Fruit fly (Drosophila melanogaster) whole organism, embryonic: Measurements from ENCODE around the gene Wee1.
A peak's percentile ranks its signal among the peaks of the same experiment; 100 is the strongest.

Experiments used
- Abd-B ChIP-seq: fragments of 200-800 bp; sonication (Bioruptor generic); optimal IDR thresholded peaks from 2 replicates; lab custom pipeline; 2018; ENCODE audit warnings: missing biosample characterization, mild to moderate bottlenecking, missing genetic modification characterization, moderate library complexity
- Atf-2 ChIP-seq: fragments of 200-800 bp; sonication (Bioruptor generic); optimal IDR thresholded peaks from 2 replicates; lab custom pipeline; 2016; ENCODE audit warnings: missing biosample characterization, missing genetic modification characterization
- CG10431 ChIP-seq: fragments of 200-800 bp; sonication (Bioruptor generic); optimal IDR thresholded peaks from 3 replicates; lab custom pipeline; 2018; ENCODE audit warnings: missing biosample characterization, mild to moderate bottlenecking, missing genetic modification characterization
- CG11696 ChIP-seq: fragments of 200-800 bp; sonication (Bioruptor generic); IDR thresholded peaks from 2 replicates; pipeline ENCODE4 v1.3.6; 2022; ENCODE audit warnings: missing biosample characterization, missing genetic modification characterization
- CG12299 ChIP-seq: fragments of 200-800 bp; sonication (Bioruptor generic); optimal IDR thresholded peaks from 2 replicates; lab custom pipeline; 2018; ENCODE audit warnings: missing biosample characterization, mild to moderate bottlenecking, missing genetic modification characterization
- CG1233 ChIP-seq: fragments of 200-800 bp; sonication (Bioruptor generic); optimal IDR thresholded peaks from 4 replicates; lab custom pipeline; 2018; ENCODE audit warnings: missing biosample characterization, mild to moderate bottlenecking, missing genetic modification characterization
- CG13894 ChIP-seq: fragments of 200-800 bp; sonication (Bioruptor generic); optimal IDR thresholded peaks from 3 replicates; lab custom pipeline; 2018; ENCODE audit warnings: missing biosample characterization, mild to moderate bottlenecking, missing genetic modification characterization, moderate library complexity
- CG15011 ChIP-seq: fragments of 200-800 bp; sonication (Bioruptor generic); optimal IDR thresholded peaks from 3 replicates; lab custom pipeline; 2018; ENCODE audit warnings: missing biosample characterization, mild to moderate bottlenecking, missing genetic modification characterization
- CG17328 ChIP-seq: fragments of 200-800 bp; sonication (Bioruptor generic); IDR thresholded peaks from 2 replicates; pipeline ENCODE4 v1.3.6; 2022; ENCODE audit warnings: missing biosample characterization, missing genetic modification characterization
- CG17359 ChIP-seq: fragments of 200-800 bp; sonication (Bioruptor generic); optimal IDR thresholded peaks from 3 replicates; lab custom pipeline; 2018; ENCODE audit warnings: missing biosample characterization, mild to moderate bottlenecking, missing genetic modification characterization, moderate library complexity
- CG18619 ChIP-seq: fragments of 200-800 bp; sonication (Bioruptor generic); optimal IDR thresholded peaks from 3 replicates; lab custom pipeline; 2017; ENCODE audit warnings: missing biosample characterization, mild to moderate bottlenecking, missing genetic modification characterization
- CG18764 ChIP-seq: fragments of 200-800 bp; sonication (Bioruptor generic); optimal IDR thresholded peaks from 3 replicates; lab custom pipeline; 2016; ENCODE audit warnings: missing biosample characterization, missing genetic modification characterization
- CG2120 ChIP-seq: fragments of 200-800 bp; sonication (Bioruptor generic); optimal IDR thresholded peaks from 3 replicates; lab custom pipeline; 2016; ENCODE audit warnings: missing biosample characterization, missing genetic modification characterization
- CG2712 ChIP-seq: fragments of 200-800 bp; optimal IDR thresholded peaks from 3 replicates; lab custom pipeline; 2019; ENCODE audit warnings: missing biosample characterization, mild to moderate bottlenecking, missing genetic modification characterization, moderate library complexity
- CG31441 ChIP-seq: fragments of 200-800 bp; sonication (Bioruptor generic); IDR thresholded peaks from 2 replicates; pipeline ENCODE4 v1.3.6; 2022; ENCODE audit warnings: missing biosample characterization, missing genetic modification characterization
- CG3847 ChIP-seq: fragments of 200-800 bp; sonication (Bioruptor generic); IDR thresholded peaks from 2 replicates; pipeline ENCODE4 v1.3.6; 2022; ENCODE audit warnings: missing biosample characterization, missing genetic modification characterization
- CG3995 ChIP-seq: fragments of 200-800 bp; sonication (Bioruptor generic); optimal IDR thresholded peaks from 3 replicates; lab custom pipeline; 2016; ENCODE audit warnings: missing biosample characterization, missing genetic modification characterization
- CG4424 ChIP-seq: fragments of 200-800 bp; sonication (Bioruptor generic); optimal IDR thresholded peaks from 3 replicates; lab custom pipeline; 2016; ENCODE audit warnings: missing biosample characterization, missing genetic modification characterization
- CG5180 ChIP-seq: fragments of 200-800 bp; sonication (Bioruptor generic); optimal IDR thresholded peaks from 3 replicates; lab custom pipeline; 2017; ENCODE audit warnings: missing biosample characterization, missing genetic modification characterization, mild to moderate bottlenecking, moderate library complexity, missing genetic modification reagents
- CG6272 ChIP-seq: fragments of 200-800 bp; sonication (Bioruptor generic); IDR thresholded peaks from 2 replicates; pipeline ENCODE4 v1.3.6; 2022; ENCODE audit warnings: missing biosample characterization, missing genetic modification characterization
- CG7839 ChIP-seq: fragments of 200-800 bp; sonication (Bioruptor generic); optimal IDR thresholded peaks from 3 replicates; lab custom pipeline; 2018; ENCODE audit warnings: missing biosample characterization, mild to moderate bottlenecking, missing genetic modification characterization, moderate library complexity
- CG7963 ChIP-seq: fragments of 200-800 bp; sonication (Bioruptor generic); IDR thresholded peaks from 3 replicates; pipeline ENCODE4 v1.3.6; 2022; ENCODE audit warnings: missing biosample characterization, missing genetic modification characterization; ENCODE audit not compliant: partially characterized antibody
- CG8478 ChIP-seq: fragments of >200 bp; optimal IDR thresholded peaks from 2 replicates; lab custom pipeline; 2018
- CG8944 ChIP-seq: fragments of 200-800 bp; sonication (Bioruptor generic); optimal IDR thresholded peaks from 3 replicates; lab custom pipeline; 2016; ENCODE audit warnings: missing biosample characterization, missing genetic modification characterization
- CG9727 ChIP-seq: fragments of 200-800 bp; sonication (Bioruptor generic); optimal IDR thresholded peaks from 3 replicates; lab custom pipeline; 2017; ENCODE audit warnings: missing biosample characterization, mild to moderate bottlenecking, missing genetic modification characterization
- CG9817 ChIP-seq: fragments of 200-800 bp; sonication (Bioruptor generic); optimal IDR thresholded peaks from 2 replicates; lab custom pipeline; 2018; ENCODE audit warnings: missing biosample characterization, mild to moderate bottlenecking, missing genetic modification characterization, moderate library complexity
- CoRest ChIP-seq: fragments of 200-800 bp; sonication (Bioruptor generic); optimal IDR thresholded peaks from 3 replicates; lab custom pipeline; 2018; ENCODE audit warnings: missing biosample characterization, mild to moderate bottlenecking, missing genetic modification characterization, moderate library complexity
- D19A ChIP-seq: fragments of 200-800 bp; optimal IDR thresholded peaks from 3 replicates; lab custom pipeline; 2019; ENCODE audit warnings: missing biosample characterization, mild to moderate bottlenecking, missing genetic modification characterization, moderate library complexity
- Eip74EF ChIP-seq, 2 experiments: fragments of 200-800 bp in 1 of 2; fragments of >200 bp in 1 of 2; sonication (Bioruptor generic) in 1 of 2; optimal IDR thresholded peaks; 2 replicates each; lab custom pipeline; 2017 to 2019; ENCODE audit warnings: missing biosample characterization in 2 of 2, missing genetic modification characterization in 2 of 2, mild to moderate bottlenecking in 1 of 2, moderate library complexity in 1 of 2
- HmgZ ChIP-seq: fragments of 200-800 bp; sonication (Bioruptor generic); optimal IDR thresholded peaks from 2 replicates; lab custom pipeline; 2018; ENCODE audit warnings: missing biosample characterization, mild to moderate bottlenecking, missing genetic modification characterization
- Sox102F ChIP-seq: fragments of 200-800 bp; sonication (Bioruptor generic); optimal IDR thresholded peaks from 2 replicates; lab custom pipeline; 2018; ENCODE audit warnings: missing biosample characterization, mild to moderate bottlenecking, missing genetic modification characterization, moderate library complexity
- ase ChIP-seq: fragments of 200-800 bp; sonication (Bioruptor generic); IDR thresholded peaks from 3 replicates; pipeline ENCODE4 v1.3.6; 2022; ENCODE audit warnings: missing biosample characterization, missing genetic modification characterization
- bcd ChIP-seq: fragments of 200-800 bp; sonication (Bioruptor generic); optimal IDR thresholded peaks from 2 replicates; lab custom pipeline; 2017; ENCODE audit warnings: missing biosample characterization, mild to moderate bottlenecking, missing genetic modification characterization
- chinmo ChIP-seq: fragments of 200-800 bp; sonication (Bioruptor generic); IDR thresholded peaks from 4 replicates; pipeline ENCODE4 v1.3.6; 2022; ENCODE audit warnings: missing biosample characterization, missing genetic modification characterization; ENCODE audit not compliant: partially characterized antibody
- cwo ChIP-seq: fragments of 200-800 bp; sonication (Bioruptor generic); optimal IDR thresholded peaks from 3 replicates; lab custom pipeline; 2017; ENCODE audit warnings: missing biosample characterization, missing genetic modification characterization, mild to moderate bottlenecking, moderate library complexity, missing genetic modification reagents
- eve ChIP-seq, 2 experiments: fragments of >200 bp; optimal IDR thresholded peaks; 2 replicates each; lab custom pipeline; 2017; ENCODE audit warnings: missing biosample characterization in 2 of 2, missing genetic modification characterization in 2 of 2
- exex ChIP-seq: fragments of 200-800 bp; sonication (Bioruptor generic); optimal IDR thresholded peaks from 4 replicates; lab custom pipeline; 2018; ENCODE audit warnings: missing biosample characterization, mild to moderate bottlenecking, missing genetic modification characterization, moderate library complexity
- fd96Cb ChIP-seq: fragments of 200-800 bp; sonication (Bioruptor generic); optimal IDR thresholded peaks from 2 replicates; lab custom pipeline; 2018; ENCODE audit warnings: missing biosample characterization, mild to moderate bottlenecking, missing genetic modification characterization, moderate library complexity
- gem ChIP-seq: fragments of 200-800 bp; sonication (Bioruptor generic); optimal IDR thresholded peaks from 2 replicates; lab custom pipeline; 2019; ENCODE audit warnings: missing biosample characterization, mild to moderate bottlenecking, missing genetic modification characterization, moderate library complexity
- kay ChIP-seq: fragments of 200-800 bp; sonication (Bioruptor generic); optimal IDR thresholded peaks from 2 replicates; lab custom pipeline; 2016; ENCODE audit warnings: missing biosample characterization, missing genetic modification characterization
- prd ChIP-seq, 3 experiments: fragments of >200 bp in 2 of 3; fragments of 200-800 bp in 1 of 3; sonication (Bioruptor generic) in 1 of 3; optimal IDR thresholded peaks in 2 of 3; IDR thresholded peaks in 1 of 3; 2 replicates in 2 of 3; 3 replicates in 1 of 3; pipeline versions ENCODE4 v1.3.6 to Lab custom; 2017 to 2022; ENCODE audit warnings: missing biosample characterization in 1 of 3, missing genetic modification characterization in 1 of 3
- sc ChIP-seq, 3 experiments: fragments of >200 bp in 2 of 3; fragments of 200-800 bp in 1 of 3; sonication (Bioruptor generic) in 1 of 3; optimal IDR thresholded peaks; 2 replicates in 2 of 3; 3 replicates in 1 of 3; lab custom pipeline; 2017; ENCODE audit warnings: mild to moderate bottlenecking in 1 of 3, missing biosample characterization in 1 of 3, missing genetic modification characterization in 1 of 3, missing genetic modification reagents in 1 of 3
- sug ChIP-seq: fragments of 200-800 bp; optimal IDR thresholded peaks from 2 replicates; lab custom pipeline; 2019; ENCODE audit warnings: missing biosample characterization, mild to moderate bottlenecking, missing genetic modification characterization, moderate library complexity
- tin ChIP-seq: fragments of 200-800 bp; sonication (Bioruptor generic); optimal IDR thresholded peaks from 3 replicates; lab custom pipeline; 2016; ENCODE audit warnings: missing biosample characterization, missing genetic modification characterization
- tio ChIP-seq: fragments of 200-800 bp; sonication (Bioruptor generic); optimal IDR thresholded peaks from 2 replicates; lab custom pipeline; 2017; ENCODE audit warnings: missing biosample characterization, missing genetic modification characterization, inconsistent platforms
- unc-4 ChIP-seq: fragments of 200-800 bp; sonication (Bioruptor generic); IDR thresholded peaks from 2 replicates; pipeline ENCODE4 v1.3.6; 2022; ENCODE audit warnings: missing biosample characterization, missing genetic modification characterization; ENCODE audit not compliant: partially characterized antibody
- z ChIP-seq: fragments of 200-800 bp; sonication (Bioruptor generic); IDR thresholded peaks from 3 replicates; pipeline ENCODE4 v1.3.6; 2022; ENCODE audit warnings: missing biosample characterization, missing genetic modification characterization

Gene Wee1

dm6 chr2L:6874526-6875198 is 39.3 kb downstream of the Wee1 start, which contains the start of gene Nlg2 (continued):
- TF ChIP-seq tio (GFP tag; lab: Kevin White, UChicago) (peak; percentile 68), fd96Cb (peak; percentile 51), kay (peak; percentile 17), prd (optimal IDR thresholded peaks at IDR 0.05; lab: Kevin White, UChicago) (no peak), prd (GFP tag; IDR thresholded peaks at IDR 0.05; lab: Robert Waterston, UW) (0 out of 3 replicates have a peak, but pooled peaks have one; percentile 17), CG9817 (tag; lab: Kevin White, UChicago) (peak; percentile 36), CG7839 (tag; lab: Kevin White, UChicago) (peak; percentile 78), CG10431 (GFP tag; lab: Kevin White, UChicago) (no peak), CG4424 (GFP tag; lab: Kevin White, UChicago) (peak; percentile 52), Atf-2 (GFP tag; lab: Kevin White, UChicago) (no peak), chinmo (GFP tag; lab: Robert Waterston, UW) (0 out of 4 replicates have a peak, but pooled peaks have one; percentile 17), sug (peak; percentile 64), CG13894 (tag; lab: Kevin White, UChicago) (peak; percentile 38), CG17328 (no peak), cwo (peak; percentile 62), D19A (tag; lab: Kevin White, UChicago) (peak; percentile 54), gem (tag; lab: Kevin White, UChicago) (peak; percentile 81), CG3847 (GFP tag; lab: Robert Waterston, UW) (0 out of 2 replicates have a peak, but pooled peaks have one; percentile 24), CG8478 (lab: Kevin White, UChicago) (no peak), CG31441 (GFP tag; lab: Robert Waterston, UW) (peak; percentile 80), CG15011 (peak; percentile 56), CG3995 (GFP tag; lab: Kevin White, UChicago) (no peak), Eip74EF (GFP tag; optimal IDR thresholded peaks at IDR 0.05; lab: Kevin White, UChicago) (peak in 1 of 2 experiments; percentile 70), CG12299 (tag; lab: Kevin White, UChicago) (peak; percentile 13), CG6272 (GFP tag; lab: Robert Waterston, UW) (no peak), CG8944 (no peak), z (GFP tag; lab: Robert Waterston, UW) (no peak), CG9727 (peak; percentile 75), CG5180 (peak; percentile 57), CG1233 (GFP tag; lab: Kevin White, UChicago) (peak; percentile 59), eve (GFP tag; optimal IDR thresholded peaks at IDR 0.05; lab: Kevin White, UChicago) (peak in 1 of 2 experiments; percentile 73), CG18619 (GFP tag; lab: Kevin White, UChicago) (peak; percentile 77), tin (peak; percentile 37), ase (GFP tag; lab: Robert Waterston, UW) (no peak), unc-4 (no peak), CG11696 (GFP tag; lab: Robert Waterston, UW) (no peak), CG18764 (GFP tag; lab: Kevin White, UChicago) (peak; percentile 32), CG2120 (peak; percentile 32), CoRest (tag; lab: Kevin White, UChicago) (peak; percentile 80), bcd (GFP tag; lab: Kevin White, UChicago) (peak; percentile 62), sc (optimal IDR thresholded peaks at IDR 0.05; lab: Kevin White, UChicago) (no peak), sc (GFP tag; optimal IDR thresholded peaks at IDR 0.05; lab: Kevin White, UChicago) (peak; percentile 35), CG7963 (GFP tag; lab: Robert Waterston, UW) (no peak), CG17359 (tag; lab: Kevin White, UChicago) (peak; percentile 54), Sox102F (GFP tag; lab: Kevin White, UChicago) (peak; percentile 70), Abd-B (GFP tag; lab: Kevin White, UChicago) (peak; percentile 59), CG2712 (tag; lab: Kevin White, UChicago) (peak; percentile 69), exex (tag; lab: Kevin White, UChicago) (peak; percentile 38), HmgZ (tag; lab: Kevin White, UChicago) (peak; percentile 1)
